Worm (Caenorhabditis elegans) whole organism, L3 larva: ENCODE results near the gene C10C6.7.

Experiments used
- R02D3.7 ChIP-seq: fragments of 150-350 bp; optimal IDR thresholded peaks from 2 replicates; lab custom pipeline; 2014; ENCODE audit warnings: missing biosample characterization, missing genetic modification characterization
- ZK546.5 ChIP-seq: sonication (generic microtip); optimal IDR thresholded peaks from 2 replicates; lab custom pipeline; 2017; ENCODE audit warnings: missing biosample characterization, missing genetic modification characterization
- aly-2 ChIP-seq: fragments of 150-350 bp; optimal IDR thresholded peaks from 2 replicates; lab custom pipeline; 2014; ENCODE audit warnings: missing biosample characterization, missing genetic modification characterization
- ceh-16 ChIP-seq: sonication (generic microtip); optimal IDR thresholded peaks from 2 replicates; lab custom pipeline; 2017; ENCODE audit warnings: missing biosample characterization, missing genetic modification characterization
- ceh-28 ChIP-seq: fragments of 150-350 bp; optimal IDR thresholded peaks from 2 replicates; lab custom pipeline; 2014; ENCODE audit warnings: missing biosample characterization, missing genetic modification reagents, missing genetic modification characterization
- ceh-82 ChIP-seq: fragments of 150-350 bp; optimal IDR thresholded peaks from 2 replicates; lab custom pipeline; 2014; ENCODE audit warnings: missing biosample characterization, missing genetic modification characterization
- ceh-9 ChIP-seq: sonication (generic microtip); optimal IDR thresholded peaks from 2 replicates; lab custom pipeline; 2018; ENCODE audit warnings: missing biosample characterization, missing genetic modification characterization
- egl-27 ChIP-seq: sonication (generic microtip); optimal IDR thresholded peaks from 4 replicates; lab custom pipeline; 2017; ENCODE audit warnings: missing biosample characterization, missing genetic modification reagents, missing genetic modification characterization
- egl-5 ChIP-seq: fragments of 150-350 bp; optimal IDR thresholded peaks from 2 replicates; lab custom pipeline; 2017; ENCODE audit warnings: missing biosample characterization, missing genetic modification reagents, missing genetic modification characterization, inconsistent platforms
- elt-1 ChIP-seq: fragments of 150-350 bp; optimal IDR thresholded peaks from 2 replicates; lab custom pipeline; 2014; ENCODE audit warnings: missing biosample characterization, missing genetic modification characterization
- elt-2 ChIP-seq: sonication (generic microtip); optimal IDR thresholded peaks from 2 replicates; lab custom pipeline; 2016; ENCODE audit warnings: missing genetic modification reagents, mild to moderate bottlenecking, missing genetic modification characterization, missing compliant biosample characterization
- fkh-10 ChIP-seq: sonication (generic microtip); optimal IDR thresholded peaks from 2 replicates; lab custom pipeline; 2017; ENCODE audit warnings: missing biosample characterization, missing genetic modification reagents, missing genetic modification characterization
- fkh-2 ChIP-seq: fragments of 150-350 bp; optimal IDR thresholded peaks from 2 replicates; lab custom pipeline; 2014; ENCODE audit warnings: missing biosample characterization, missing genetic modification reagents, missing genetic modification characterization
- fos-1 ChIP-seq: fragments of 150-350 bp; optimal IDR thresholded peaks from 2 replicates; lab custom pipeline; 2014; ENCODE audit warnings: missing biosample characterization, missing genetic modification characterization
- hmg-11 ChIP-seq: sonication (generic microtip); optimal IDR thresholded peaks from 2 replicates; lab custom pipeline; 2016; ENCODE audit warnings: missing genetic modification characterization, missing compliant biosample characterization
- jun-1 ChIP-seq: fragments of 150-350 bp; optimal IDR thresholded peaks from 2 replicates; lab custom pipeline; 2014; ENCODE audit warnings: missing biosample characterization, missing genetic modification reagents, missing genetic modification characterization
- lin-15B ChIP-seq: fragments of 150-350 bp; optimal IDR thresholded peaks from 2 replicates; lab custom pipeline; 2014; ENCODE audit warnings: missing biosample characterization, missing genetic modification characterization
- lin-39 ChIP-seq: fragments of 150-350 bp; optimal IDR thresholded peaks from 2 replicates; lab custom pipeline; 2018; ENCODE audit warnings: missing biosample characterization, missing genetic modification reagents, missing genetic modification characterization
- lsy-12 ChIP-seq: sonication (generic microtip); optimal IDR thresholded peaks from 2 replicates; lab custom pipeline; 2016; ENCODE audit warnings: mild to moderate bottlenecking, missing genetic modification characterization, missing compliant biosample characterization
- mdl-1 ChIP-seq: fragments of 150-350 bp; optimal IDR thresholded peaks from 2 replicates; lab custom pipeline; 2014; ENCODE audit warnings: missing biosample characterization, missing genetic modification characterization
- mml-1 ChIP-seq: fragments of 150-350 bp; sonication (generic microtip); optimal IDR thresholded peaks from 3 replicates; lab custom pipeline; 2014; ENCODE audit warnings: missing biosample characterization, missing genetic modification characterization
- nfya-1 ChIP-seq: sonication (generic microtip); optimal IDR thresholded peaks from 2 replicates; lab custom pipeline; 2017; ENCODE audit warnings: missing genetic modification characterization, mild to moderate bottlenecking, missing compliant biosample characterization, antibody characterized with exemption, moderate library complexity; ENCODE audit not compliant: insufficient read depth
- nhr-11 ChIP-seq: fragments of 150-350 bp; optimal IDR thresholded peaks from 2 replicates; lab custom pipeline; 2014; ENCODE audit warnings: missing biosample characterization, missing genetic modification characterization
- nhr-12 ChIP-seq: fragments of 150-350 bp; optimal IDR thresholded peaks from 2 replicates; lab custom pipeline; 2014; ENCODE audit warnings: missing biosample characterization, missing genetic modification characterization
- nhr-23 ChIP-seq: fragments of 150-350 bp; optimal IDR thresholded peaks from 2 replicates; lab custom pipeline; 2014; ENCODE audit warnings: missing biosample characterization, missing genetic modification reagents, missing genetic modification characterization
- nhr-237 ChIP-seq: fragments of 150-350 bp; optimal IDR thresholded peaks from 2 replicates; lab custom pipeline; 2014; ENCODE audit warnings: missing biosample characterization, missing genetic modification characterization
- nhr-25 ChIP-seq: sonication (generic microtip); optimal IDR thresholded peaks from 2 replicates; lab custom pipeline; 2017; ENCODE audit warnings: missing biosample characterization, missing genetic modification characterization
- nhr-28 ChIP-seq: fragments of 150-350 bp; optimal IDR thresholded peaks from 2 replicates; lab custom pipeline; 2014; ENCODE audit warnings: missing biosample characterization, missing genetic modification characterization
- nhr-43 ChIP-seq: sonication (generic microtip); optimal IDR thresholded peaks from 2 replicates; lab custom pipeline; 2016; ENCODE audit warnings: mild to moderate bottlenecking, missing genetic modification characterization, missing compliant biosample characterization; ENCODE audit not compliant: poor library complexity, severe bottlenecking
- nhr-67 ChIP-seq: fragments of 150-350 bp; optimal IDR thresholded peaks from 2 replicates; lab custom pipeline; 2014; ENCODE audit warnings: missing biosample characterization, missing genetic modification characterization
- nhr-76 ChIP-seq: fragments of 150-350 bp; sonication (generic microtip); optimal IDR thresholded peaks from 5 replicates; lab custom pipeline; 2014; ENCODE audit warnings: missing biosample characterization, missing genetic modification characterization
- nhr-77 ChIP-seq: fragments of 150-350 bp; optimal IDR thresholded peaks from 2 replicates; lab custom pipeline; 2014; ENCODE audit warnings: missing biosample characterization, missing genetic modification characterization
- pha-4 ChIP-seq: fragments of 150-350 bp; optimal IDR thresholded peaks from 2 replicates; lab custom pipeline; 2014; ENCODE audit warnings: missing biosample characterization, missing genetic modification reagents, missing genetic modification characterization
- sea-2 ChIP-seq: fragments of 150-350 bp; sonication (generic microtip); optimal IDR thresholded peaks from 4 replicates; lab custom pipeline; 2014; ENCODE audit warnings: missing biosample characterization, missing genetic modification reagents, missing genetic modification characterization
- skn-1 ChIP-seq: fragments of 150-350 bp; optimal IDR thresholded peaks from 2 replicates; lab custom pipeline; 2014; ENCODE audit warnings: missing biosample characterization, missing genetic modification characterization
- unc-39 ChIP-seq: sonication (generic microtip); optimal IDR thresholded peaks from 4 replicates; lab custom pipeline; 2017; ENCODE audit warnings: missing biosample characterization, missing genetic modification characterization
- unc-62 ChIP-seq: fragments of 150-350 bp; sonication (generic microtip); optimal IDR thresholded peaks from 4 replicates; lab custom pipeline; 2014; ENCODE audit warnings: missing biosample characterization, missing genetic modification reagents, missing genetic modification characterization
- zag-1 ChIP-seq: fragments of 150-350 bp; optimal IDR thresholded peaks from 2 replicates; lab custom pipeline; 2014; ENCODE audit warnings: missing biosample characterization, missing genetic modification characterization
- ztf-11 ChIP-seq: fragments of 150-350 bp; optimal IDR thresholded peaks from 2 replicates; lab custom pipeline; 2014; ENCODE audit warnings: missing biosample characterization, missing genetic modification characterization
- ztf-4 ChIP-seq: fragments of 150-350 bp; optimal IDR thresholded peaks from 2 replicates; lab custom pipeline; 2014; ENCODE audit warnings: missing biosample characterization, missing genetic modification characterization

The C10C6.7 gene

ce11 chrIV:11498169-11498568, 30.9 kb upstream of the C10C6.7 start, which contains the start of gene sms-1:
Gene sms-1, minus strand, starts transcription at chrIV:11498174.
- TF ChIP-seq nhr-77 (tag; lab: Kevin White, UChicago) (no peak), lsy-12 (tag; lab: Kevin White, UChicago) (no peak), egl-27 (tag; lab: Kevin White, UChicago) (no peak), egl-5 (tag; lab: Kevin White, UChicago) (no peak), jun-1 (tag; lab: Kevin White, UChicago) (no peak), hmg-11 (tag; lab: Kevin White, UChicago) (no peak), nhr-43 (tag; lab: Kevin White, UChicago) (no peak), mdl-1 (tag; lab: Kevin White, UChicago) (no peak), mml-1 (tag; lab: Kevin White, UChicago) (no peak), unc-62 (GFP tag; lab: Kevin White, UChicago) (no peak), sea-2 (no peak), nhr-23 (no peak), nhr-28 (no peak), nhr-11 (tag; lab: Kevin White, UChicago) (no peak), lin-39 (no peak), aly-2 (tag; lab: Kevin White, UChicago) (no peak), ceh-28 (no peak), nhr-76 (tag; lab: Kevin White, UChicago) (no peak), ceh-9 (tag; lab: Kevin White, UChicago) (no peak)
- TF ChIP-seq, all 47 proteins: peak for 0

DNA sequence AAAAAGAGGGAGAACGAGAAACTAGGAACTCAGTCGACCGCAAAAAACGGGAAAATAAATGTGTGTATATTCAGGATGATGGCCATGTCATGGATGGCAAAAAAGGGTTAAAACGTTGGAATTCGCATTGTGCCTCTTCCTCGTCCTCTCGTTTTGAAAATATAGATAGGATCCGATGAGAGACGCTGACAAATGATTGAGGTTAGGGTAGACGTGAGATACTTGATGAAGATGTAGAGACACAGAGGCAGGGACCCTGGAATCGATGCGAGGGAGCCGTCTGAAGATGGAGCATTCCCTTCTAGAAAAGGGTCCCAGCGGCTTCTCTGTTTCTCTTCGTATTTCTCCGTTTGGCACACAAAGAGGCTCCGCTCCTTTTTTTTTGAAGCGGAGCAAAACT, 27.6 kb upstream of the C10C6.7 start:
- TF ChIP-seq nhr-77 (tag; lab: Kevin White, UChicago) (no peak), nhr-76 (tag; lab: Kevin White, UChicago) (no peak), nfya-1 (tag; lab: Kevin White, UChicago) (peak; percentile 63), skn-1 (tag; lab: Kevin White, UChicago) (no peak), fkh-10 (peak; percentile 18), pha-4 (tag; lab: Kevin White, UChicago) (no peak), egl-5 (tag; lab: Kevin White, UChicago) (no peak), fkh-2 (tag; lab: Kevin White, UChicago) (no peak), ceh-28 (no peak), nhr-25 (tag; lab: Kevin White, UChicago) (no peak), elt-1 (tag; lab: Kevin White, UChicago) (peak; percentile 34), lin-39 (peak; percentile 45), sea-2 (no peak), nhr-237 (tag; lab: Kevin White, UChicago) (no peak), hmg-11 (tag; lab: Kevin White, UChicago) (peak; percentile 59), nhr-67 (tag; lab: Kevin White, UChicago) (no peak)

DNA sequence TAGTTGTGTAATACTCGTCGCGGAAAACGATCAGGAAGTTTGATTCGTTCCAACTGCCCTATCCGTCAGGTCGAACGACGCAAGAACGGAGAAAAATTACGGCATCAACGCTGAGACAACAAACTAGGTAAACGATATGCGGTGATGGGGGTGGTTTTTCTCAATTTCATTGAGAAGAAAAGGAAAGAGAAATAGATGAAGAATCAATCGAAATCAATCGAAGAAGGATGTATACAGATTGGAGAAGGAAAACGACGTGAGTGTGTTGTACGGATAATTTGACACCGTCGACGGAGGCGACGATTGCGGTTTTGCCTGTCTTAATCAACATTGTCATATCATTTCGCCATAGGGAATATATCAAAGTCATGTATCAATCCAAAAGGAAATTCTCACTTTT, 26.6 kb upstream of the C10C6.7 start:
- TF ChIP-seq pha-4 (tag; lab: Kevin White, UChicago), result no peak
- TF ChIP-seq nhr-28, result no peak
- no peak for TF ChIP-seq nfya-1 (tag; lab: Kevin White, UChicago)
- TF ChIP-seq sea-2, result no peak
- no peak for TF ChIP-seq zag-1 (tag; lab: Kevin White, UChicago)
- no peak for TF ChIP-seq unc-62 (GFP tag; lab: Kevin White, UChicago)
- peak; percentile 47 for TF ChIP-seq nhr-23
- TF ChIP-seq nhr-237 (tag; lab: Kevin White, UChicago), result no peak
- TF ChIP-seq lin-15B (tag; lab: Kevin White, UChicago), result no peak
- TF ChIP-seq ceh-28, result peak; percentile 29
- no peak for TF ChIP-seq nhr-12 (tag; lab: Kevin White, UChicago)
- peak; percentile 34 for TF ChIP-seq nhr-43 (tag; lab: Kevin White, UChicago)
- peak; percentile 45 for TF ChIP-seq nhr-25 (tag; lab: Kevin White, UChicago)
- TF ChIP-seq nhr-67 (tag; lab: Kevin White, UChicago), result no peak
- no peak for TF ChIP-seq lsy-12 (tag; lab: Kevin White, UChicago)

ce11 chrIV:11492345-11492744, 25.0 kb upstream of the C10C6.7 start:
- TF ChIP-seq ceh-9 (tag; lab: Kevin White, UChicago) (no peak), nhr-77 (tag; lab: Kevin White, UChicago) (no peak), nhr-237 (tag; lab: Kevin White, UChicago) (no peak), egl-5 (tag; lab: Kevin White, UChicago) (no peak), elt-2 (tag; lab: Kevin White, UChicago) (peak; percentile 6)

ce11 chrIV:11491422-11491821, 24.1 kb upstream of the C10C6.7 start:
- no peak for TF ChIP-seq nhr-67 (tag; lab: Kevin White, UChicago)
- no peak for TF ChIP-seq lin-15B (tag; lab: Kevin White, UChicago)
- no peak for TF ChIP-seq ceh-82 (tag; lab: Kevin White, UChicago)
- no peak for TF ChIP-seq ztf-4 (tag; lab: Kevin White, UChicago)
- peak; percentile 57 for TF ChIP-seq nhr-25 (tag; lab: Kevin White, UChicago)
- no peak for TF ChIP-seq fkh-2 (tag; lab: Kevin White, UChicago)
- TF ChIP-seq aly-2 (tag; lab: Kevin White, UChicago), result no peak
- peak; percentile 24 for TF ChIP-seq elt-1 (tag; lab: Kevin White, UChicago)
- TF ChIP-seq unc-39 (tag; lab: Kevin White, UChicago), result no peak
- TF ChIP-seq ztf-11, result no peak
- no peak for TF ChIP-seq fkh-10
- TF ChIP-seq zag-1 (tag; lab: Kevin White, UChicago), result no peak
- TF ChIP-seq nfya-1 (tag; lab: Kevin White, UChicago), result peak; percentile 1
- TF ChIP-seq R02D3.7 (tag; lab: Kevin White, UChicago), result no peak
- no peak for TF ChIP-seq ceh-16
- TF ChIP-seq ZK546.5 (tag; lab: Kevin White, UChicago), result no peak
- no peak for TF ChIP-seq nhr-237 (tag; lab: Kevin White, UChicago)
- peak; percentile 2 for TF ChIP-seq hmg-11 (tag; lab: Kevin White, UChicago)
- TF ChIP-seq nhr-23, result peak; percentile 52
- TF ChIP-seq mdl-1 (tag; lab: Kevin White, UChicago), result no peak
- TF ChIP-seq fos-1, result no peak
- TF ChIP-seq lsy-12 (tag; lab: Kevin White, UChicago), result peak; percentile 20
- TF ChIP-seq nhr-11 (tag; lab: Kevin White, UChicago), result no peak
